Fruit fly (Drosophila melanogaster) whole organism, pupa: ENCODE measurements around the gene CG1116.

Experiments
- CG10348 ChIP-seq: fragments of 200-800 bp; sonication (Bioruptor generic); IDR thresholded peaks from 2 replicates; pipeline ENCODE4 v1.3.6; 2022; ENCODE audit warnings: missing biosample characterization, missing genetic modification characterization
- CG12605 ChIP-seq: fragments of 200-800 bp; sonication (Bioruptor generic); IDR thresholded peaks from 2 replicates; pipeline ENCODE4 v1.3.6; 2022; ENCODE audit warnings: missing biosample characterization, missing genetic modification characterization
- CG13204 ChIP-seq: fragments of 200-800 bp; sonication (Bioruptor generic); optimal IDR thresholded peaks from 2 replicates; lab custom pipeline; 2018; ENCODE audit warnings: missing biosample characterization, mild to moderate bottlenecking, missing genetic modification characterization, moderate library complexity
- CG14655 ChIP-seq: fragments of 200-800 bp; sonication (Bioruptor generic); optimal IDR thresholded peaks from 3 replicates; lab custom pipeline; 2017; ENCODE audit warnings: mild to moderate bottlenecking, missing biosample characterization, missing genetic modification reagents, missing genetic modification characterization
- CG15710 ChIP-seq: fragments of 200-800 bp; sonication (Bioruptor generic); optimal IDR thresholded peaks from 2 replicates; lab custom pipeline; 2018; ENCODE audit warnings: missing biosample characterization, mild to moderate bottlenecking, missing genetic modification characterization, moderate library complexity
- CG17806 ChIP-seq: fragments of 200-800 bp; sonication (Bioruptor generic); optimal IDR thresholded peaks from 2 replicates; lab custom pipeline; 2018; ENCODE audit warnings: missing biosample characterization, mild to moderate bottlenecking, missing genetic modification characterization, moderate library complexity
- CG32121 ChIP-seq: fragments of 200-800 bp; sonication (Bioruptor generic); IDR thresholded peaks from 2 replicates; pipeline ENCODE4 v1.3.6; 2022; ENCODE audit warnings: missing biosample characterization, missing genetic modification characterization
- CG34367 ChIP-seq: fragments of 200-800 bp; sonication (Bioruptor generic); optimal IDR thresholded peaks from 2 replicates; lab custom pipeline; 2018; ENCODE audit warnings: missing biosample characterization, mild to moderate bottlenecking, missing genetic modification characterization
- CG4496 ChIP-seq: fragments of 200-800 bp; sonication (Bioruptor generic); IDR thresholded peaks from 3 replicates; pipeline ENCODE4 v1.3.6; 2022; ENCODE audit warnings: missing biosample characterization, missing genetic modification characterization
- CG8159 ChIP-seq: fragments of 200-800 bp; sonication (Bioruptor generic); optimal IDR thresholded peaks from 3 replicates; lab custom pipeline; 2018; ENCODE audit warnings: missing biosample characterization, mild to moderate bottlenecking, missing genetic modification characterization, moderate library complexity
- CG8301 ChIP-seq: fragments of 200-800 bp; sonication (Bioruptor generic); optimal IDR thresholded peaks from 2 replicates; lab custom pipeline; 2018; ENCODE audit warnings: missing biosample characterization, mild to moderate bottlenecking, missing genetic modification characterization
- CG9948 ChIP-seq: fragments of 200-800 bp; sonication (Bioruptor generic); optimal IDR thresholded peaks from 2 replicates; lab custom pipeline; 2018; ENCODE audit warnings: missing biosample characterization, mild to moderate bottlenecking, missing genetic modification characterization, moderate library complexity
- D1 ChIP-seq: fragments of 200-800 bp; sonication (Bioruptor generic); optimal IDR thresholded peaks from 2 replicates; lab custom pipeline; 2018; ENCODE audit warnings: missing biosample characterization, mild to moderate bottlenecking, missing genetic modification characterization, moderate library complexity
- EcR ChIP-seq: fragments of 200-800 bp; sonication (Bioruptor generic); optimal IDR thresholded peaks from 3 replicates; lab custom pipeline; 2019; ENCODE audit warnings: missing biosample characterization, missing genetic modification characterization, mild to moderate bottlenecking, moderate library complexity, missing genetic modification reagents
- Ets98B ChIP-seq: fragments of 200-800 bp; sonication (Bioruptor generic); IDR thresholded peaks from 2 replicates; pipeline ENCODE4 v1.3.6; 2022; ENCODE audit warnings: missing biosample characterization, missing genetic modification characterization
- Pif1A ChIP-seq: fragments of 200-800 bp; sonication (Bioruptor generic); optimal IDR thresholded peaks from 3 replicates; lab custom pipeline; 2016; ENCODE audit warnings: missing biosample characterization, missing genetic modification characterization
- Snoo ChIP-seq: fragments of 200-800 bp; sonication (Bioruptor generic); optimal IDR thresholded peaks from 3 replicates; lab custom pipeline; 2017; ENCODE audit warnings: missing biosample characterization, mild to moderate bottlenecking, missing genetic modification characterization, inconsistent platforms
- fd96Ca ChIP-seq: fragments of 200-800 bp; sonication (Bioruptor generic); IDR thresholded peaks from 3 replicates; pipeline ENCODE4 v1.3.6; 2022; ENCODE audit warnings: missing biosample characterization, missing genetic modification characterization
- gl ChIP-seq: fragments of 200-800 bp; sonication (Bioruptor generic); optimal IDR thresholded peaks from 2 replicates; lab custom pipeline; 2018; ENCODE audit warnings: missing biosample characterization, mild to moderate bottlenecking, missing genetic modification characterization
- rn ChIP-seq: fragments of 200-800 bp; sonication (Bioruptor generic); IDR thresholded peaks from 2 replicates; pipeline ENCODE4 v1.3.6; 2022; ENCODE audit warnings: missing biosample characterization, missing genetic modification characterization

The CG1116 gene

dm6 chr3R:5226025-5226424 is 6.6 kb downstream of the CG1116 start, which contains the start of gene Vps37B:
TSS of gene Vps37B (plus strand) at chr3R:5226158.
- TF ChIP-seq CG15710 (tag; lab: Kevin White, UChicago) (no peak), CG12605 (no peak), EcR (GFP tag; lab: Kevin White, UChicago) (no peak), CG32121 (GFP tag; lab: Robert Waterston, UW) (no peak), D1 (no peak), CG9948 (tag; lab: Kevin White, UChicago) (no peak), fd96Ca (GFP tag; lab: Robert Waterston, UW) (no peak), CG13204 (GFP tag; lab: Kevin White, UChicago) (no peak), Snoo (no peak)

dm6 chr3R:5229458-5229857 is 10.0 kb downstream of the CG1116 start:
- no peak for TF ChIP-seq CG9948 (tag; lab: Kevin White, UChicago)
- peak; percentile 14 for TF ChIP-seq EcR (GFP tag; lab: Kevin White, UChicago)

- no peak for TF ChIP-seq D1
- TF ChIP-seq CG10348 (GFP tag; lab: Robert Waterston, UW): no peak
- no peak for TF ChIP-seq CG8159 (tag; lab: Kevin White, UChicago)
- TF ChIP-seq CG34367 (tag; lab: Kevin White, UChicago): no peak
- TF ChIP-seq CG8301 (tag; lab: Kevin White, UChicago): no peak
- no peak for TF ChIP-seq CG14655 (GFP tag; lab: Kevin White, UChicago)
- TF ChIP-seq CG12605: peak; percentile 47; the same call in 1 of the 2 replicates
- no peak for TF ChIP-seq CG4496 (GFP tag; lab: Robert Waterston, UW)
- no peak for TF ChIP-seq EcR (GFP tag; lab: Kevin White, UChicago)
- peak; percentile 43; the same call in 1 of the 3 replicates for TF ChIP-seq fd96Ca (GFP tag; lab: Robert Waterston, UW)
- no peak for TF ChIP-seq CG17806 (tag; lab: Kevin White, UChicago)
- TF ChIP-seq Pif1A (GFP tag; lab: Kevin White, UChicago): no peak
- no peak; the same call in 1 of the 2 replicates for TF ChIP-seq rn (GFP tag; lab: Robert Waterston, UW)
- TF ChIP-seq CG9948 (tag; lab: Kevin White, UChicago): no peak
- TF ChIP-seq CG32121 (GFP tag; lab: Robert Waterston, UW): no peak
- TF ChIP-seq CG15710 (tag; lab: Kevin White, UChicago): no peak
- TF ChIP-seq Snoo: no peak
- TF ChIP-seq CG13204 (GFP tag; lab: Kevin White, UChicago): no peak
These were observed 12.1 kb downstream of the CG1116 start for dm6 chr3R:5231383-5232196.

dm6 chr3R:5232197-5232607 is 12.7 kb downstream of the CG1116 start, which contains the start of the genes Kat60 and Mms19:
TSS of gene Kat60 (minus strand) at chr3R:5232209.
TSS of gene Mms19 (plus strand) at chr3R:5232543.
- TF ChIP-seq CG9948 (tag; lab: Kevin White, UChicago) (peak; percentile 2), CG8159 (tag; lab: Kevin White, UChicago) (peak; percentile 47), CG17806 (tag; lab: Kevin White, UChicago) (peak; percentile 23), rn (GFP tag; lab: Robert Waterston, UW) (peak; percentile 59; the same call in 1 of the 2 replicates), CG4496 (GFP tag; lab: Robert Waterston, UW) (peak; percentile 37; the same call in 1 of the 3 replicates), CG15710 (tag; lab: Kevin White, UChicago) (peak; percentile 49), CG34367 (tag; lab: Kevin White, UChicago) (no peak), Snoo (no peak), Ets98B (peak; percentile 29; the same call in 1 of the 2 replicates), CG32121 (GFP tag; lab: Robert Waterston, UW) (peak; percentile 25; the same call in 1 of the 2 replicates), CG14655 (GFP tag; lab: Kevin White, UChicago) (no peak), gl (tag; lab: Kevin White, UChicago) (no peak), fd96Ca (GFP tag; lab: Robert Waterston, UW) (peak; percentile 60; the same call in 2 of the 3 replicates)

- TF ChIP-seq D1 (no peak), CG13204 (GFP tag; lab: Kevin White, UChicago) (no peak), CG15710 (tag; lab: Kevin White, UChicago) (no peak), EcR (GFP tag; lab: Kevin White, UChicago) (no peak), fd96Ca (GFP tag; lab: Robert Waterston, UW) (no peak), rn (GFP tag; lab: Robert Waterston, UW) (no peak), gl (tag; lab: Kevin White, UChicago) (no peak), CG10348 (GFP tag; lab: Robert Waterston, UW) (no peak)
These were observed 17.8 kb downstream of the CG1116 start, which contains the start of gene rtp for dm6 chr3R:5237215-5237614. TSS of gene rtp (minus strand) at chr3R:5237315.

dm6 chr3R:5240721-5241120 is 21.3 kb downstream of the CG1116 start, which contains the start of gene CG33293:
TSS of gene CG33293 (minus strand) at chr3R:5240735.
- TF ChIP-seq CG4496 (GFP tag; lab: Robert Waterston, UW) (no peak), CG9948 (tag; lab: Kevin White, UChicago) (no peak), rn (GFP tag; lab: Robert Waterston, UW) (no peak), gl (tag; lab: Kevin White, UChicago) (no peak), CG8301 (tag; lab: Kevin White, UChicago) (no peak), CG13204 (GFP tag; lab: Kevin White, UChicago) (no peak), fd96Ca (GFP tag; lab: Robert Waterston, UW) (no peak), CG17806 (tag; lab: Kevin White, UChicago) (no peak), Ets98B (no peak)
